Fruit fly (Drosophila melanogaster) whole organism, prepupa: Measurements from ENCODE around the gene Scp2.

Experiments
- Blimp-1 ChIP-seq: fragments of 200-800 bp; sonication (Bioruptor generic); optimal IDR thresholded peaks from 3 replicates; lab custom pipeline; 2017; ENCODE audit warnings: missing biosample characterization, missing genetic modification characterization, mild to moderate bottlenecking, moderate library complexity, missing genetic modification reagents
- CG10669 ChIP-seq: fragments of 200-800 bp; sonication (Bioruptor generic); optimal IDR thresholded peaks from 3 replicates; lab custom pipeline; 2018; ENCODE audit warnings: missing biosample characterization, mild to moderate bottlenecking, missing genetic modification characterization, moderate library complexity
- CG1621 ChIP-seq: fragments of 200-800 bp; sonication (Bioruptor generic); optimal IDR thresholded peaks from 3 replicates; lab custom pipeline; 2018; ENCODE audit warnings: missing biosample characterization, mild to moderate bottlenecking, missing genetic modification characterization
- CG31627 ChIP-seq: fragments of 200-800 bp; sonication (Bioruptor generic); optimal IDR thresholded peaks from 3 replicates; lab custom pipeline; 2016; ENCODE audit warnings: missing biosample characterization, missing genetic modification characterization
- CG8119 ChIP-seq: fragments of 200-800 bp; sonication (Bioruptor generic); IDR thresholded peaks from 3 replicates; pipeline ENCODE4 v1.3.6; 2022; ENCODE audit warnings: missing biosample characterization, missing genetic modification characterization
- Gug ChIP-seq: fragments of 200-800 bp; sonication (Bioruptor generic); IDR thresholded peaks from 2 replicates; pipeline ENCODE4 v1.3.6; 2022; ENCODE audit warnings: missing biosample characterization, missing genetic modification characterization
- Hr38 ChIP-seq: sonication (Bioruptor generic); optimal IDR thresholded peaks from 2 replicates; lab custom pipeline; 2016; ENCODE audit warnings: missing biosample characterization, missing genetic modification characterization
- Sox102F ChIP-seq: fragments of 200-800 bp; sonication (Bioruptor generic); optimal IDR thresholded peaks from 2 replicates; lab custom pipeline; 2016; ENCODE audit warnings: missing biosample characterization, mild to moderate bottlenecking, missing genetic modification characterization
- pdm3 ChIP-seq: fragments of 200-800 bp; sonication (Bioruptor generic); optimal IDR thresholded peaks from 3 replicates; lab custom pipeline; 2016; ENCODE audit warnings: missing biosample characterization, missing genetic modification characterization

DNA sequence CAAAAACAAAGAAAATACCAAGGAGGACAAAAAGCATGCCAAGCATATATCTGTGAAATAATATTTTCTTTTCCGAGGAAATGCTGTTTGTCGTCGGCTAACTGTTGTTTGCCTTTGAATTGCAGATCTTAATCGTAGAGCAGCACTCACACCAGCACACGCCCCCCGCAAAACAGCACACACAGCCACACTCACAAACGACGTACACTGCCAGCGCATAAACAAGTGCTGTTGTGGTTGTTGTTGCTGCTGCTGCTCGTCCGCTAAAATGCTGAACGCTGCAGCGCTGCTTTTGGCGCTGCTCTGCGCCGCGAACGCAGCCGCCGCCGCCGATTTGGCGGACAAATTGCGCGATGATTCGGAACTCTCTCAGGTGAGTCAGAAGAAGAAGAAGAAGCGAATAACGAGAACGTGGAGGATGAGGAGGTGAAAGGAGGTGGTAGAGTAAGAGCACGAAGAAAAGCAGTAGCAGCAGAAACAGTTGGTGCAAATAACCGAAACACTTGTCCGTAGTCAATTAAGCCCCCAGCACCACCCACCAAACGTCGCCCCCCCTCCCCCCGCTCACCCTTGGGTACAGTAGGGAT lies 42.5 kb upstream of the Scp2 start:
- TF ChIP-seq CG8119 (GFP tag; lab: Robert Waterston, UW) (peak; percentile 33; the same call in 1 of the 3 replicates), pdm3 (GFP tag; lab: Kevin White, UChicago) (no peak), CG10669 (no peak), Sox102F (no peak), CG1621 (tag; lab: Kevin White, UChicago) (peak; percentile 26), CG31627 (GFP tag; lab: Kevin White, UChicago) (no peak), Hr38 (no peak), Gug (GFP tag; lab: Robert Waterston, UW) (no peak), Blimp-1 (GFP tag; lab: Kevin White, UChicago) (no peak)
